Worm (Caenorhabditis elegans) whole organism, early embryonic: ENCODE results near the gene nspb-2.

ENCODE experiments used
- B0310.2 ChIP-seq: sonication (generic microtip); optimal IDR thresholded peaks from 2 replicates; lab custom pipeline; 2016; ENCODE audit warnings: mild to moderate bottlenecking, missing genetic modification characterization, missing compliant biosample characterization
- F13C5.2 ChIP-seq: sonication (generic microtip); optimal IDR thresholded peaks from 2 replicates; lab custom pipeline; 2017; ENCODE audit warnings: mild to moderate bottlenecking, missing genetic modification characterization, inconsistent platforms, missing compliant biosample characterization
- ama-1 ChIP-seq: fragments of 150-350 bp; optimal IDR thresholded peaks from 2 replicates; lab custom pipeline; 2014
- ceh-13 ChIP-seq: fragments of 200-800 bp; sonication (Bioruptor generic); optimal IDR thresholded peaks from 2 replicates; lab custom pipeline; 2018; ENCODE audit warnings: mild to moderate bottlenecking, missing genetic modification characterization, missing compliant biosample characterization
- flt-1 ChIP-seq: fragments of 200-800 bp; sonication (Bioruptor generic); IDR thresholded peaks from 2 replicates; pipeline ENCODE4 v1.3.6; 2022; ENCODE audit warnings: missing genetic modification characterization, missing compliant biosample characterization
- hmbx-1 ChIP-seq: sonication (generic microtip); optimal IDR thresholded peaks from 2 replicates; lab custom pipeline; 2016; ENCODE audit warnings: mild to moderate bottlenecking, missing genetic modification characterization, missing compliant biosample characterization
- scrt-1 ChIP-seq: fragments of 200-800 bp; sonication (Bioruptor generic); IDR thresholded peaks from 2 replicates; pipeline ENCODE4 v1.3.6; 2022; ENCODE audit warnings: missing genetic modification characterization, missing compliant biosample characterization
- sea-1 ChIP-seq: fragments of 200-800 bp; sonication (Bioruptor generic); conservative IDR thresholded peaks from 2 replicates; pipeline ENCODE4 v1.3.6; 2022; ENCODE audit warnings: missing genetic modification characterization, missing compliant biosample characterization
- tbx-11 ChIP-seq: fragments of 200-800 bp; sonication (Bioruptor generic); IDR thresholded peaks from 2 replicates; pipeline ENCODE4 v1.3.6; 2022; ENCODE audit warnings: missing genetic modification characterization, missing compliant biosample characterization
- tbx-37 ChIP-seq: fragments of 200-800 bp; sonication (Bioruptor generic); conservative IDR thresholded peaks from 2 replicates; pipeline ENCODE4 v1.3.6; 2022; ENCODE audit warnings: missing genetic modification reagents, missing genetic modification characterization, missing compliant biosample characterization

ce11 chrIV:6582604-6583003, 8.9 kb upstream of the nspb-2 start, which contains the start of gene odr-8:
- no peak for TF ChIP-seq flt-1 (GFP tag; lab: Robert Waterston, UW)
- TF ChIP-seq F13C5.2 (tag; lab: Kevin White, UChicago): no peak
- no peak for TF ChIP-seq hmbx-1 (tag; lab: Kevin White, UChicago)
- TF ChIP-seq ceh-13: no peak
- TF ChIP-seq ama-1 (lab: Kevin White, UChicago): no peak
- TF ChIP-seq scrt-1: no peak
- no peak for TF ChIP-seq tbx-11 (GFP tag; lab: Robert Waterston, UW)
- TF ChIP-seq sea-1 (GFP tag; lab: Robert Waterston, UW): no peak
- no peak for TF ChIP-seq tbx-37
- no peak for TF ChIP-seq B0310.2
